Fruit fly (Drosophila melanogaster) whole organism, embryonic: ENCODE data around the gene Sbp2.

Experiments used
- Ada2b ChIP-seq: fragments of 200-800 bp; sonication (Bioruptor generic); IDR thresholded peaks from 2 replicates; pipeline ENCODE4 v1.3.6; 2022; ENCODE audit warnings: missing biosample characterization, missing genetic modification characterization
- Antp ChIP-seq: fragments of 200-800 bp; sonication (Bioruptor generic); optimal IDR thresholded peaks from 3 replicates; lab custom pipeline; 2016; ENCODE audit warnings: missing biosample characterization, missing genetic modification characterization
- Asciz ChIP-seq: fragments of 200-800 bp; sonication (Bioruptor generic); optimal IDR thresholded peaks from 2 replicates; lab custom pipeline; 2017; ENCODE audit warnings: missing biosample characterization, mild to moderate bottlenecking, missing genetic modification characterization, missing genetic modification reagents
- CG10321 ChIP-seq: fragments of 200-800 bp; sonication (Bioruptor generic); IDR thresholded peaks from 2 replicates; pipeline ENCODE4 v1.3.6; 2022; ENCODE audit warnings: missing biosample characterization, missing genetic modification characterization
- CG11695 ChIP-seq: fragments of 200-800 bp; sonication (Bioruptor generic); IDR thresholded peaks from 3 replicates; pipeline ENCODE4 v1.3.6; 2022; ENCODE audit warnings: missing biosample characterization, missing genetic modification characterization
- CG12236 ChIP-seq: fragments of 200-800 bp; sonication (Bioruptor generic); optimal IDR thresholded peaks from 2 replicates; lab custom pipeline; 2016; ENCODE audit warnings: missing biosample characterization, missing genetic modification characterization
- CG12299 ChIP-seq: fragments of 200-800 bp; sonication (Bioruptor generic); optimal IDR thresholded peaks from 2 replicates; lab custom pipeline; 2018; ENCODE audit warnings: missing biosample characterization, mild to moderate bottlenecking, missing genetic modification characterization
- CG13287 ChIP-seq: fragments of 200-800 bp; sonication (Bioruptor generic); IDR thresholded peaks from 2 replicates; pipeline ENCODE4 v1.3.6; 2022; ENCODE audit warnings: missing biosample characterization, missing genetic modification characterization; ENCODE audit not compliant: partially characterized antibody
- CG13296 ChIP-seq: fragments of 200-800 bp; sonication (Bioruptor generic); optimal IDR thresholded peaks from 3 replicates; lab custom pipeline; 2018; ENCODE audit warnings: missing biosample characterization, mild to moderate bottlenecking, missing genetic modification characterization
- CG15073 ChIP-seq: fragments of 200-800 bp; sonication (Bioruptor generic); optimal IDR thresholded peaks from 2 replicates; lab custom pipeline; 2016; ENCODE audit warnings: missing biosample characterization, missing genetic modification characterization
- CG1529 ChIP-seq: fragments of 200-800 bp; sonication (Bioruptor generic); optimal IDR thresholded peaks from 3 replicates; lab custom pipeline; 2018; ENCODE audit warnings: missing biosample characterization, missing genetic modification characterization
- CG15601 ChIP-seq: fragments of 200-800 bp; sonication (Bioruptor generic); optimal IDR thresholded peaks from 3 replicates; lab custom pipeline; 2019; ENCODE audit warnings: missing biosample characterization, mild to moderate bottlenecking, missing genetic modification characterization, moderate library complexity
- CG17802 ChIP-seq: fragments of 200-800 bp; sonication (Bioruptor generic); optimal IDR thresholded peaks from 2 replicates; lab custom pipeline; 2018; ENCODE audit warnings: missing biosample characterization, mild to moderate bottlenecking, missing genetic modification characterization, moderate library complexity
- CG18262 ChIP-seq: fragments of 200-800 bp; optimal IDR thresholded peaks from 3 replicates; lab custom pipeline; 2019; ENCODE audit warnings: missing biosample characterization, mild to moderate bottlenecking, missing genetic modification characterization, moderate library complexity
- CG30403 ChIP-seq: fragments of 200-800 bp; sonication (Bioruptor generic); optimal IDR thresholded peaks from 3 replicates; lab custom pipeline; 2016; ENCODE audit warnings: missing biosample characterization, missing genetic modification characterization
- CG31365 ChIP-seq: fragments of 200-800 bp; sonication (Bioruptor generic); optimal IDR thresholded peaks from 2 replicates; lab custom pipeline; 2018; ENCODE audit warnings: missing biosample characterization, mild to moderate bottlenecking, missing genetic modification characterization
- CG3163 ChIP-seq: fragments of 200-800 bp; sonication (Bioruptor generic); optimal IDR thresholded peaks from 3 replicates; lab custom pipeline; 2016; ENCODE audit warnings: missing biosample characterization, missing genetic modification characterization
- CG3281 ChIP-seq: fragments of 200-800 bp; sonication (Bioruptor generic); optimal IDR thresholded peaks from 3 replicates; lab custom pipeline; 2017; ENCODE audit warnings: missing biosample characterization, mild to moderate bottlenecking, missing genetic modification characterization
- CG3838 ChIP-seq: fragments of 200-800 bp; sonication (Bioruptor generic); optimal IDR thresholded peaks from 3 replicates; lab custom pipeline; 2016; ENCODE audit warnings: missing biosample characterization, missing genetic modification characterization
- CG4854 ChIP-seq: fragments of 200-800 bp; sonication (Bioruptor generic); optimal IDR thresholded peaks from 2 replicates; lab custom pipeline; 2016; ENCODE audit warnings: missing biosample characterization, missing genetic modification characterization, inconsistent platforms
- CG6272 ChIP-seq: fragments of 200-800 bp; sonication (Bioruptor generic); IDR thresholded peaks from 2 replicates; pipeline ENCODE4 v1.3.6; 2022; ENCODE audit warnings: missing biosample characterization, missing genetic modification characterization
- CG6654 ChIP-seq: fragments of 200-800 bp; sonication (Bioruptor generic); optimal IDR thresholded peaks from 2 replicates; lab custom pipeline; 2017; ENCODE audit warnings: missing biosample characterization, mild to moderate bottlenecking, missing genetic modification characterization
- CG6689 ChIP-seq: fragments of 200-800 bp; sonication (Bioruptor generic); IDR thresholded peaks from 2 replicates; pipeline ENCODE4 v1.3.6; 2022; ENCODE audit warnings: missing biosample characterization, missing genetic modification characterization
- CG6765 ChIP-seq: fragments of 200-800 bp; sonication (Bioruptor generic); optimal IDR thresholded peaks from 3 replicates; lab custom pipeline; 2017; ENCODE audit warnings: missing biosample characterization, mild to moderate bottlenecking, missing genetic modification characterization
- CG9797 ChIP-seq: fragments of 200-800 bp; sonication (Bioruptor generic); optimal IDR thresholded peaks from 3 replicates; lab custom pipeline; 2018; ENCODE audit warnings: missing biosample characterization, mild to moderate bottlenecking, missing genetic modification characterization
- D19B ChIP-seq: fragments of 200-800 bp; sonication (Bioruptor generic); optimal IDR thresholded peaks from 2 replicates; lab custom pipeline; 2017; ENCODE audit warnings: missing biosample characterization, mild to moderate bottlenecking, missing genetic modification characterization
- Dad ChIP-seq: fragments of 200-800 bp; sonication (Bioruptor generic); optimal IDR thresholded peaks from 3 replicates; lab custom pipeline; 2016; ENCODE audit warnings: missing biosample characterization, missing genetic modification characterization
- Dp ChIP-seq: fragments of 200-800 bp; sonication (Bioruptor generic); optimal IDR thresholded peaks from 2 replicates; lab custom pipeline; 2018; ENCODE audit warnings: missing biosample characterization, mild to moderate bottlenecking, missing genetic modification characterization, moderate library complexity
- Drgx ChIP-seq: fragments of 200-800 bp; sonication (Bioruptor generic); IDR thresholded peaks from 2 replicates; pipeline ENCODE4 v1.3.6; 2022; ENCODE audit warnings: missing biosample characterization, missing genetic modification characterization
- Fer2 ChIP-seq: fragments of 200-800 bp; sonication (Bioruptor generic); optimal IDR thresholded peaks from 2 replicates; lab custom pipeline; 2018; ENCODE audit warnings: missing biosample characterization, mild to moderate bottlenecking, missing genetic modification characterization, moderate library complexity
- H15 ChIP-seq: fragments of 200-800 bp; sonication (Bioruptor generic); IDR thresholded peaks from 3 replicates; pipeline ENCODE4 v1.3.6; 2022; ENCODE audit warnings: missing biosample characterization, missing genetic modification characterization
- HHEX ChIP-seq: fragments of 200-800 bp; sonication (Bioruptor generic); optimal IDR thresholded peaks from 3 replicates; lab custom pipeline; 2017; ENCODE audit warnings: missing biosample characterization, mild to moderate bottlenecking, missing genetic modification characterization, missing genetic modification reagents
- Kr ChIP-seq: fragments of 200-800 bp; sonication (Bioruptor generic); optimal IDR thresholded peaks from 2 replicates; lab custom pipeline; 2017; ENCODE audit warnings: missing biosample characterization, mild to moderate bottlenecking, missing genetic modification characterization
- Mad ChIP-seq: fragments of 200-800 bp; sonication (Bioruptor generic); optimal IDR thresholded peaks from 2 replicates; lab custom pipeline; 2016; ENCODE audit warnings: missing biosample characterization, missing genetic modification characterization
- Mrtf ChIP-seq: fragments of 200-800 bp; sonication (Bioruptor generic); IDR thresholded peaks from 3 replicates; pipeline ENCODE4 v1.3.6; 2022; ENCODE audit warnings: missing biosample characterization, missing genetic modification characterization
- amos ChIP-seq: fragments of 200-800 bp; sonication (Bioruptor generic); IDR thresholded peaks from 2 replicates; pipeline ENCODE4 v1.3.6; 2022; ENCODE audit warnings: missing biosample characterization, missing genetic modification characterization; ENCODE audit not compliant: partially characterized antibody
- bab2 ChIP-seq: fragments of 200-800 bp; sonication (Bioruptor generic); optimal IDR thresholded peaks from 2 replicates; lab custom pipeline; 2016; ENCODE audit warnings: missing biosample characterization, missing genetic modification characterization
- fu2 ChIP-seq: fragments of 200-800 bp; sonication (Bioruptor generic); optimal IDR thresholded peaks from 2 replicates; lab custom pipeline; 2016; ENCODE audit warnings: missing biosample characterization, missing genetic modification characterization
- hbn ChIP-seq: fragments of 200-800 bp; sonication (Bioruptor generic); IDR thresholded peaks from 2 replicates; pipeline ENCODE4 v1.3.6; 2022; ENCODE audit warnings: missing biosample characterization, missing genetic modification characterization; ENCODE audit not compliant: partially characterized antibody
- ind ChIP-seq: fragments of 200-800 bp; sonication (Bioruptor generic); optimal IDR thresholded peaks from 3 replicates; lab custom pipeline; 2016; ENCODE audit warnings: missing biosample characterization, missing genetic modification characterization
- lola ChIP-seq, 3 experiments: fragments of >200 bp in 2 of 3; fragments of 200-800 bp in 1 of 3; sonication (Bioruptor generic) in 1 of 3; optimal IDR thresholded peaks; 2 replicates each; lab custom pipeline; 2017 to 2019; ENCODE audit warnings: missing biosample characterization in 3 of 3, missing genetic modification characterization in 3 of 3, mild to moderate bottlenecking in 1 of 3, moderate library complexity in 1 of 3
- luna ChIP-seq: fragments of 200-800 bp; sonication (Bioruptor generic); optimal IDR thresholded peaks from 2 replicates; lab custom pipeline; 2016; ENCODE audit warnings: missing biosample characterization, missing genetic modification characterization
- maf-S ChIP-seq: fragments of 200-800 bp; sonication (Bioruptor generic); optimal IDR thresholded peaks from 2 replicates; lab custom pipeline; 2016; ENCODE audit warnings: missing biosample characterization, missing genetic modification characterization
- mirr ChIP-seq: fragments of 200-800 bp; sonication (Bioruptor generic); optimal IDR thresholded peaks from 3 replicates; lab custom pipeline; 2018; ENCODE audit warnings: missing biosample characterization, mild to moderate bottlenecking, missing genetic modification characterization
- nom ChIP-seq: fragments of 200-800 bp; sonication (Bioruptor generic); optimal IDR thresholded peaks from 2 replicates; lab custom pipeline; 2017; ENCODE audit warnings: missing biosample characterization, missing genetic modification characterization, mild to moderate bottlenecking, moderate library complexity, missing genetic modification reagents
- org-1 ChIP-seq: fragments of 200-800 bp; sonication (Bioruptor generic); optimal IDR thresholded peaks from 2 replicates; lab custom pipeline; 2017; ENCODE audit warnings: missing biosample characterization, missing genetic modification characterization
- sc ChIP-seq, 3 experiments: fragments of >200 bp in 2 of 3; fragments of 200-800 bp in 1 of 3; sonication (Bioruptor generic) in 1 of 3; optimal IDR thresholded peaks; 2 replicates in 2 of 3; 3 replicates in 1 of 3; lab custom pipeline; 2017; ENCODE audit warnings: mild to moderate bottlenecking in 1 of 3, missing biosample characterization in 1 of 3, missing genetic modification characterization in 1 of 3, missing genetic modification reagents in 1 of 3
- tgo ChIP-seq: fragments of 200-800 bp; sonication (Bioruptor generic); IDR thresholded peaks from 3 replicates; pipeline ENCODE4 v1.3.6; 2022; ENCODE audit warnings: missing biosample characterization, missing genetic modification characterization
- tna ChIP-seq: fragments of 200-800 bp; sonication (Bioruptor generic); IDR thresholded peaks from 2 replicates; pipeline ENCODE4 v1.3.6; 2022; ENCODE audit warnings: missing biosample characterization, missing genetic modification characterization; ENCODE audit not compliant: partially characterized antibody

Sbp2 gene

DNA sequence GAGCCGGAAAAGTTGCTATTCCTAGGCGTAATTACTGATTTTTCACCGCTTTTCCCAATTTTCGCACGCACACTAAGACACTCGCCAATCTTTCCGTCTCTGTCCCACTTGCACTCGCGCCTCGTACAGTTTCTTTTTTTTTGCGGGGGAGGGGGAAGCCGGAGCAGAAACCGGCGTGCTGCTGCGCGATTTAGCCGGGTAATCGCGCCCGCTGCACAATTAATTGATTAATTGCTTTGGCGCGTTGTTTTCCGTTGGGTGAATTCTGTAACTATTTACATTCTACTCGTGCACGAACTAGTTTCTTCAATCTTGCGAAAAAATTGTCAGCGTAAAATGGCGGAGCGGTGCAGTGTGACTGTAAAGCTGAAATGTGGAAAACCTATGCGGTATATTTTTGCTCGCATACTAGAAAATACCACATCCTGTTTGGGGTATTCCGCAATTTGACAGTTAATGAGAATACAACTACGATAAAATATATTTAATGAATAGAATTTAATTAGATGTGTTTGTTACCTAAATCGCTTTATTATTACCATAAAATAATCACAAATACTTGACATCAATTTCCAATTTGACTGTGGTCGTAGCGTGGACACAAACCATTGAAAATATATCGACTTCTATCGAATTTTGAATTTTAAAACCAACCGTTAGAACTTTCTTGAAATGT is 11.3 kb downstream of the Sbp2 start, which contains the start of gene Cpsf6 (continued):
- TF ChIP-seq CG6689 (peak; percentile 50), hbn (GFP tag; lab: Robert Waterston, UW) (no peak), bab2 (GFP tag; lab: Kevin White, UChicago) (no peak), CG6765 (GFP tag; lab: Kevin White, UChicago) (no peak), ind (GFP tag; lab: Kevin White, UChicago) (peak; percentile 56), CG12236 (GFP tag; lab: Kevin White, UChicago) (no peak), Dad (GFP tag; lab: Kevin White, UChicago) (no peak), CG13296 (peak; percentile 57), luna (GFP tag; lab: Kevin White, UChicago) (no peak), amos (GFP tag; lab: Robert Waterston, UW) (no peak), CG10321 (GFP tag; lab: Robert Waterston, UW) (no peak), Kr (GFP tag; lab: Kevin White, UChicago) (no peak), Drgx (no peak), CG15073 (no peak), nom (GFP tag; lab: Kevin White, UChicago) (peak; percentile 50), CG11695 (GFP tag; lab: Robert Waterston, UW) (peak; percentile 60; the same call in 2 of the 3 replicates), Mrtf (GFP tag; lab: Robert Waterston, UW) (no peak; the same call in 2 of the 3 replicates), CG13287 (peak; percentile 10; the same call in 1 of the 2 replicates), CG12299 (tag; lab: Kevin White, UChicago) (peak; percentile 41), Antp (GFP tag; lab: Kevin White, UChicago) (no peak), Fer2 (tag; lab: Kevin White, UChicago) (peak; percentile 27), HHEX (peak; percentile 22), fu2 (GFP tag; lab: Kevin White, UChicago) (no peak), sc (optimal IDR thresholded peaks at IDR 0.05; lab: Kevin White, UChicago) (no peak), sc (GFP tag; optimal IDR thresholded peaks at IDR 0.05; lab: Kevin White, UChicago) (no peak), CG6272 (GFP tag; lab: Robert Waterston, UW) (0 out of 2 replicates have a peak, but pooled peaks have one; percentile 11), H15 (peak; percentile 32; the same call in 1 of the 3 replicates), CG3281 (GFP tag; lab: Kevin White, UChicago) (peak; percentile 19), CG1529 (GFP tag; lab: Kevin White, UChicago) (peak; percentile 3), lola (GFP tag; optimal IDR thresholded peaks at IDR 0.05; lab: Kevin White, UChicago) (peak in 1 of 3 experiments; percentile 62), org-1 (GFP tag; lab: Kevin White, UChicago) (no peak), tgo (GFP tag; lab: Robert Waterston, UW) (peak; percentile 61; the same call in 2 of the 3 replicates), Asciz (GFP tag; lab: Kevin White, UChicago) (no peak), maf-S (GFP tag; lab: Kevin White, UChicago) (no peak), Dp (GFP tag; lab: Kevin White, UChicago) (peak; percentile 67), Ada2b (GFP tag; lab: Robert Waterston, UW) (peak; percentile 67), CG31365 (tag; lab: Kevin White, UChicago) (peak; percentile 34), CG17802 (peak; percentile 29), CG9797 (GFP tag; lab: Kevin White, UChicago) (peak; percentile 84), D19B (GFP tag; lab: Kevin White, UChicago) (peak; percentile 49), CG3163 (GFP tag; lab: Kevin White, UChicago) (no peak), Mad (GFP tag; lab: Kevin White, UChicago) (peak; percentile 47), CG18262 (tag; lab: Kevin White, UChicago) (peak; percentile 64), mirr (GFP tag; lab: Kevin White, UChicago) (peak; percentile 31), tna (GFP tag; lab: Robert Waterston, UW) (no peak), CG30403 (GFP tag; lab: Kevin White, UChicago) (peak; percentile 70), CG6654 (GFP tag; lab: Kevin White, UChicago) (no peak), CG15601 (peak; percentile 69), CG3838 (GFP tag; lab: Kevin White, UChicago) (peak; percentile 46), CG4854 (GFP tag; lab: Kevin White, UChicago) (peak; percentile 46)
